Worm (Caenorhabditis elegans) whole organism, late embryonic: Measurements from ENCODE around the gene C14C11.2.

Source experiments
- ama-1 ChIP-seq: fragments of 150-350 bp; optimal IDR thresholded peaks from 2 replicates; lab custom pipeline; 2014
- dve-1 ChIP-seq: sonication (generic microtip); optimal IDR thresholded peaks from 2 replicates; lab custom pipeline; 2017; ENCODE audit warnings: antibody characterized with exemption, mild to moderate bottlenecking, missing genetic modification characterization, missing compliant biosample characterization
- fkh-10 ChIP-seq: fragments of 150-350 bp; optimal IDR thresholded peaks from 2 replicates; lab custom pipeline; 2014; ENCODE audit warnings: missing biosample characterization, missing genetic modification reagents, missing genetic modification characterization
- nhr-11 ChIP-seq: fragments of 150-350 bp; optimal IDR thresholded peaks from 2 replicates; lab custom pipeline; 2014; ENCODE audit warnings: missing biosample characterization, missing genetic modification characterization
- pat-9 ChIP-seq: fragments of 200-800 bp; sonication (Bioruptor generic); optimal IDR thresholded peaks from 2 replicates; lab custom pipeline; 2018; ENCODE audit warnings: mild to moderate bottlenecking, missing genetic modification characterization, moderate library complexity, missing compliant biosample characterization
- pha-4 ChIP-seq: fragments of 150-350 bp; optimal IDR thresholded peaks from 2 replicates; lab custom pipeline; 2018; ENCODE audit warnings: missing biosample characterization, missing genetic modification reagents, missing genetic modification characterization
- pqm-1 ChIP-seq: sonication (generic microtip); optimal IDR thresholded peaks from 2 replicates; lab custom pipeline; 2016; ENCODE audit warnings: missing genetic modification characterization, missing compliant biosample characterization
- tbx-7 ChIP-seq: sonication (generic microtip); optimal IDR thresholded peaks from 2 replicates; lab custom pipeline; 2016; ENCODE audit warnings: missing genotype, missing genetic modification characterization, missing compliant biosample characterization

DNA sequence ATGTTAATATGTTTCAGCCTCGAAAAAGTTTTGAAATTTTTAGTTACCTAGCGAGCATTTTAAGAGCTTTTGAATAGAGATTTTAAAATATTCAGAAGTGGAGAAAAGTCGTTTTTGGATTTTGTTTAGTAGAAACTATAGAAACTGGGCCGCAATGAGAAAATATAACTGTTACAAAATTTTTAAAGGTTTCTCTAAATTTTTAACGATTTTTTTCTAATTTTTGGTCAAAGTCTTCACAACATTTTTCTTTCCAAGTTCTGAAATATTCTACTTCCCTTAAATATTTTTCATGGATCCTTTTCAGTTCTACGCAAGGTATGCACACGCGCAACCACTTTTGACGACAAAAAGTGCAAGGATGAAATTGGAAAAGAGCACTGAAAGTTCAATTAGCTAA is 44.6 kb downstream of the C14C11.2 start, which contains the start of gene peli-1:
- no peak for TF ChIP-seq pat-9
- no peak for TF ChIP-seq pqm-1
- no peak for TF ChIP-seq fkh-10 (GFP tag; lab: Kevin White, UChicago)
- TF ChIP-seq nhr-11, result no peak
- TF ChIP-seq pha-4 (tag; lab: Kevin White, UChicago), result no peak
- no peak for TF ChIP-seq tbx-7 (tag; lab: Kevin White, UChicago)
- no peak for TF ChIP-seq dve-1 (tag; lab: Kevin White, UChicago)
- no peak for TF ChIP-seq ama-1 (lab: Kevin White, UChicago)
